Fruit fly (Drosophila melanogaster): Measurements from ENCODE around the gene CG11590.

dm6 chrX:14176623-14177022, 23.4 kb upstream of the CG11590 start, which contains the start of gene CG11581:
- TF ChIP-seq CG10669 (GFP tag; optimal IDR thresholded peaks at IDR 0.05) = no peak
- no peak for TF ChIP-seq Hr4 (GFP tag; optimal IDR thresholded peaks at IDR 0.05)
- TF ChIP-seq CG1621 (tag; optimal IDR thresholded peaks at IDR 0.05) = no peak
- TF ChIP-seq dac (GFP tag; optimal IDR thresholded peaks at IDR 0.05) = no peak
- TF ChIP-seq Hr39 (GFP tag; optimal IDR thresholded peaks at IDR 0.05) = no peak
- TF ChIP-seq fd59A (GFP tag; optimal IDR thresholded peaks at IDR 0.05) = no peak
- TF ChIP-seq Lpt (GFP tag; optimal IDR thresholded peaks at IDR 0.05) = no peak
- no peak for TF ChIP-seq Blimp-1 (GFP tag; optimal IDR thresholded peaks at IDR 0.05)
- no peak for TF ChIP-seq Sox15 (GFP tag; optimal IDR thresholded peaks at IDR 0.05)
- no peak for TF ChIP-seq CG11762 (GFP tag; optimal IDR thresholded peaks at IDR 0.05; ENCODE audit: insufficient read depth)
- TF ChIP-seq fkh (GFP tag; optimal IDR thresholded peaks at IDR 0.05) = no peak
- no peak for TF ChIP-seq CG15336 (GFP tag; IDR thresholded peaks at IDR 0.05)
- TF ChIP-seq Gug (GFP tag; IDR thresholded peaks at IDR 0.05) = no peak

Measured in whole organism, prepupa.